Fruit fly (Drosophila melanogaster) whole organism, wandering third instar larva: Measurements from ENCODE around the gene CG31251.

Source experiments
- Abd-B ChIP-seq: fragments of >200 bp; optimal IDR thresholded peaks from 2 replicates; lab custom pipeline; 2017; ENCODE audit warnings: missing biosample characterization, missing genetic modification characterization
- CG32264 ChIP-seq: fragments of 200-800 bp; sonication (Bioruptor generic); optimal IDR thresholded peaks from 2 replicates; lab custom pipeline; 2016; ENCODE audit warnings: missing biosample characterization, missing genetic modification characterization
- CG9705 ChIP-seq: fragments of 200-800 bp; sonication (Bioruptor generic); optimal IDR thresholded peaks from 2 replicates; lab custom pipeline; 2018; ENCODE audit warnings: missing biosample characterization, mild to moderate bottlenecking, missing genetic modification characterization
- CrebA ChIP-seq: fragments of 200-800 bp; sonication (Bioruptor generic); optimal IDR thresholded peaks from 2 replicates; lab custom pipeline; 2016; ENCODE audit warnings: missing biosample characterization, mild to moderate bottlenecking, missing genetic modification characterization, borderline replicate concordance
- Dfd ChIP-seq: fragments of >200 bp; optimal IDR thresholded peaks from 2 replicates; lab custom pipeline; 2017; ENCODE audit warnings: missing biosample characterization, missing genetic modification characterization
- Dif ChIP-seq: fragments of 200-275, 200-300 bp; sonication (Bioruptor generic); optimal IDR thresholded peaks from 2 replicates; lab custom pipeline; 2018; ENCODE audit warnings: missing biosample characterization, missing genetic modification characterization; ENCODE audit not compliant: partially characterized antibody
- GATAd ChIP-seq: sonication (Bioruptor generic); optimal IDR thresholded peaks from 2 replicates; lab custom pipeline; 2016; ENCODE audit warnings: missing biosample characterization, missing genetic modification characterization
- HLH106 ChIP-seq: fragments of 200-800 bp; optimal IDR thresholded peaks from 3 replicates; lab custom pipeline; 2019; ENCODE audit warnings: missing biosample characterization, mild to moderate bottlenecking, missing genetic modification characterization, moderate library complexity
- Hnf4 ChIP-seq: fragments of 200-800 bp; sonication (Bioruptor generic); optimal IDR thresholded peaks from 2 replicates; lab custom pipeline; 2016; ENCODE audit warnings: missing biosample characterization, mild to moderate bottlenecking, missing genetic modification characterization
- Hr78 ChIP-seq: fragments of >200 bp; optimal IDR thresholded peaks from 2 replicates; lab custom pipeline; 2017; ENCODE audit warnings: missing biosample characterization, missing genetic modification characterization
- Hr83 ChIP-seq: fragments of 200-300 bp; sonication (Bioruptor generic); optimal IDR thresholded peaks from 2 replicates; lab custom pipeline; 2016; ENCODE audit warnings: missing biosample characterization, mild to moderate bottlenecking, missing genetic modification characterization, moderate library complexity; ENCODE audit not compliant: poor library complexity, severe bottlenecking
- Jra ChIP-seq: sonication (Bioruptor generic); optimal IDR thresholded peaks from 2 replicates; lab custom pipeline; 2016; ENCODE audit warnings: missing biosample characterization, missing genetic modification characterization
- Mio ChIP-seq: sonication (Bioruptor generic); optimal IDR thresholded peaks from 2 replicates; lab custom pipeline; 2016; ENCODE audit warnings: missing biosample characterization, missing genetic modification characterization
- Myc ChIP-seq: fragments of >200 bp; optimal IDR thresholded peaks from 2 replicates; lab custom pipeline; 2017
- N ChIP-seq: fragments of >200 bp; optimal IDR thresholded peaks from 2 replicates; lab custom pipeline; 2018; ENCODE audit warnings: missing biosample characterization, missing external identifiers, missing genetic modification characterization
- OdsH ChIP-seq: fragments of 200-800 bp; sonication (Bioruptor generic); optimal IDR thresholded peaks from 2 replicates; lab custom pipeline; 2016; ENCODE audit warnings: missing biosample characterization, mild to moderate bottlenecking, missing genetic modification characterization
- Rel ChIP-seq, 2 experiments: fragments of 200-800 bp; sonication (Bioruptor generic) in 1 of 2; optimal IDR thresholded peaks; 2 replicates in 1 of 2; 3 replicates in 1 of 2; lab custom pipeline; 2016 to 2019; ENCODE audit warnings: mild to moderate bottlenecking in 2 of 2, missing biosample characterization in 2 of 2, missing genetic modification characterization in 2 of 2, moderate library complexity in 1 of 2
- Sp1 ChIP-seq: fragments of 200-800 bp; sonication (Bioruptor generic); optimal IDR thresholded peaks from 3 replicates; lab custom pipeline; 2019; ENCODE audit warnings: missing biosample characterization, mild to moderate bottlenecking, missing genetic modification characterization, moderate library complexity
- Vsx2 ChIP-seq: fragments of 200-300, 225-300 bp; sonication (Bioruptor generic); optimal IDR thresholded peaks from 2 replicates; lab custom pipeline; 2018; ENCODE audit warnings: missing biosample characterization, missing genetic modification characterization; ENCODE audit not compliant: partially characterized antibody
- br ChIP-seq: fragments of 200-800 bp; sonication (Bioruptor generic); optimal IDR thresholded peaks from 2 replicates; lab custom pipeline; 2016; ENCODE audit warnings: missing biosample characterization, missing genetic modification characterization
- brk ChIP-seq: fragments of 200-800 bp; sonication (Bioruptor generic); optimal IDR thresholded peaks from 2 replicates; lab custom pipeline; 2016; ENCODE audit warnings: missing biosample characterization, mild to moderate bottlenecking, missing genetic modification characterization
- dl ChIP-seq, 2 experiments: fragments of 175-275, 200-275 bp in 1 of 2; fragments of 200-275 bp in 1 of 2; sonication (Bioruptor generic); optimal IDR thresholded peaks; lab custom pipeline; 2018; ENCODE audit warnings: mild to moderate bottlenecking in 2 of 2, missing biosample characterization in 2 of 2, missing genetic modification characterization in 2 of 2, moderate library complexity in 2 of 2; ENCODE audit not compliant: partially characterized antibody in 2 of 2, insufficient read depth in 1 of 2
- dmrt93B ChIP-seq: fragments of 200-800 bp; sonication (Bioruptor generic); optimal IDR thresholded peaks from 2 replicates; lab custom pipeline; 2018; ENCODE audit warnings: missing biosample characterization, mild to moderate bottlenecking, missing genetic modification characterization
- dsf ChIP-seq: sonication (Bioruptor generic); optimal IDR thresholded peaks from 2 replicates; lab custom pipeline; 2016; ENCODE audit warnings: missing biosample characterization, missing genetic modification characterization, borderline replicate concordance
- ey ChIP-seq: fragments of 200-800 bp; sonication (Bioruptor generic); optimal IDR thresholded peaks from 2 replicates; lab custom pipeline; 2016; ENCODE audit warnings: missing biosample characterization, missing genetic modification characterization
- foxo ChIP-seq, 2 experiments: fragments of 200-800 bp; sonication (Bioruptor generic); optimal IDR thresholded peaks; 2 replicates in 1 of 2; 3 replicates in 1 of 2; lab custom pipeline; 2016 to 2017; ENCODE audit warnings: missing biosample characterization in 2 of 2, missing genetic modification characterization in 2 of 2
- fru ChIP-seq: fragments of 200-800 bp; sonication (Bioruptor generic); optimal IDR thresholded peaks from 3 replicates; lab custom pipeline; 2016; ENCODE audit warnings: missing biosample characterization, mild to moderate bottlenecking, missing genetic modification characterization
- h ChIP-seq: fragments of 200-800 bp; sonication (Bioruptor generic); optimal IDR thresholded peaks from 3 replicates; lab custom pipeline; 2016; ENCODE audit warnings: missing biosample characterization, mild to moderate bottlenecking, missing genetic modification characterization
- jim ChIP-seq: fragments of 175-275, 200-325 bp; sonication (Bioruptor generic); optimal IDR thresholded peaks from 2 replicates; lab custom pipeline; 2016; ENCODE audit warnings: missing biosample characterization, mild to moderate bottlenecking, missing genetic modification characterization
- lola ChIP-seq: fragments of >200 bp; optimal IDR thresholded peaks from 2 replicates; lab custom pipeline; 2017; ENCODE audit warnings: missing biosample characterization, missing genetic modification characterization
- pan ChIP-seq: fragments of >200 bp; optimal IDR thresholded peaks from 2 replicates; lab custom pipeline; 2017
- psq ChIP-seq: fragments of 200-800 bp; sonication (Bioruptor generic); optimal IDR thresholded peaks from 3 replicates; lab custom pipeline; 2017; ENCODE audit warnings: missing biosample characterization, mild to moderate bottlenecking, missing genetic modification characterization, moderate library complexity
- rgr ChIP-seq: fragments of 200-800 bp; sonication (Bioruptor generic); optimal IDR thresholded peaks from 3 replicates; lab custom pipeline; 2016; ENCODE audit warnings: missing biosample characterization, mild to moderate bottlenecking, missing genetic modification characterization
- sage ChIP-seq: fragments of 200-800 bp; sonication (Bioruptor generic); optimal IDR thresholded peaks from 2 replicates; lab custom pipeline; 2016; ENCODE audit warnings: missing biosample characterization, mild to moderate bottlenecking, missing genetic modification characterization
- sv ChIP-seq: fragments of 200-800 bp; sonication (Bioruptor generic); optimal IDR thresholded peaks from 3 replicates; lab custom pipeline; 2016; ENCODE audit warnings: missing biosample characterization, missing genetic modification characterization
- tai ChIP-seq: sonication (Bioruptor generic); optimal IDR thresholded peaks from 2 replicates; lab custom pipeline; 2016; ENCODE audit warnings: missing biosample characterization, missing genetic modification characterization
- usp ChIP-seq: fragments of >200 bp; optimal IDR thresholded peaks from 2 replicates; lab custom pipeline; 2017; ENCODE audit warnings: missing biosample characterization, missing genetic modification characterization
- woc ChIP-seq: sonication (Bioruptor generic); optimal IDR thresholded peaks from 2 replicates; lab custom pipeline; 2016; ENCODE audit warnings: missing biosample characterization, mild to moderate bottlenecking, missing genetic modification characterization

CG31251 gene

dm6 chr3R:17703024-17703690, 18.4 kb upstream of the CG31251 start:
- TF ChIP-seq CG9705 (peak; percentile 54), rgr (GFP tag; lab: Kevin White, UChicago) (peak; percentile 90), tai (GFP tag; lab: Kevin White, UChicago) (peak; percentile 81), sv (GFP tag; lab: Kevin White, UChicago) (no peak), h (GFP tag; lab: Kevin White, UChicago) (peak; percentile 91), CrebA (GFP tag; lab: Kevin White, UChicago) (no peak), Mio (GFP tag; lab: Kevin White, UChicago) (peak; percentile 7), CG32264 (GFP tag; lab: Kevin White, UChicago) (peak; percentile 86), Sp1 (GFP tag; lab: Kevin White, UChicago) (peak; percentile 89), br (GFP tag; lab: Kevin White, UChicago) (peak; percentile 87), Dfd (GFP tag; lab: Kevin White, UChicago) (no peak), foxo (GFP tag; optimal IDR thresholded peaks at IDR 0.05; lab: Kevin White, UChicago) (peak in 1 of 2 experiments; percentile 91), brk (peak; percentile 43), usp (GFP tag; lab: Kevin White, UChicago) (no peak), sage (GFP tag; lab: Kevin White, UChicago) (peak; percentile 58), Hnf4 (GFP tag; lab: Kevin White, UChicago) (peak; percentile 60), OdsH (GFP tag; lab: Kevin White, UChicago) (peak; percentile 91), Jra (GFP tag; lab: Kevin White, UChicago) (peak; percentile 58), fru (peak; percentile 93), lola (no peak), HLH106 (tag; lab: Kevin White, UChicago) (peak; percentile 82), woc (peak; percentile 76), psq (GFP tag; lab: Kevin White, UChicago) (peak; percentile 73), ey (GFP tag; lab: Kevin White, UChicago) (peak; percentile 94), dmrt93B (GFP tag; lab: Kevin White, UChicago) (peak; percentile 90), GATAd (no peak)

dm6 chr3R:17701971-17702845, 17.5 kb upstream of the CG31251 start:
- TF ChIP-seq foxo (GFP tag; optimal IDR thresholded peaks at IDR 0.05; lab: Kevin White, UChicago) (peak in 1 of 2 experiments; percentile 75), pan (lab: Kevin White, UChicago) (no peak), Myc (lab: Kevin White, UChicago) (no peak), Vsx2 (GFP tag; lab: Kevin White, UChicago) (no peak), br (GFP tag; lab: Kevin White, UChicago) (peak; percentile 41), dmrt93B (GFP tag; lab: Kevin White, UChicago) (peak; percentile 5), Sp1 (GFP tag; lab: Kevin White, UChicago) (peak; percentile 35), woc (peak; percentile 44), Jra (GFP tag; lab: Kevin White, UChicago) (no peak), dsf (GFP tag; lab: Kevin White, UChicago) (no peak), psq (GFP tag; lab: Kevin White, UChicago) (peak; percentile 46), usp (GFP tag; lab: Kevin White, UChicago) (no peak), ey (GFP tag; lab: Kevin White, UChicago) (peak; percentile 69), Dfd (GFP tag; lab: Kevin White, UChicago) (no peak), CG32264 (GFP tag; lab: Kevin White, UChicago) (no peak), lola (no peak), jim (GFP tag; lab: Kevin White, UChicago) (no peak), sv (GFP tag; lab: Kevin White, UChicago) (no peak), Dif (GFP tag; lab: Kevin White, UChicago) (no peak), Hnf4 (GFP tag; lab: Kevin White, UChicago) (no peak), N (GFP tag; lab: Kevin White, UChicago) (no peak), CG9705 (no peak), Hr78 (GFP tag; lab: Kevin White, UChicago) (no peak), Abd-B (GFP tag; lab: Kevin White, UChicago) (no peak), dl (GFP tag; optimal IDR thresholded peaks at IDR 0.05; lab: Kevin White, UChicago; ENCODE audit: insufficient read depth in 1 of 2, partially characterized antibody in 2 of 2) (no peak), Rel (GFP tag; optimal IDR thresholded peaks at IDR 0.05; lab: Kevin White, UChicago) (no peak), Rel (tag; optimal IDR thresholded peaks at IDR 0.05; lab: Kevin White, UChicago) (peak; percentile 60), CrebA (GFP tag; lab: Kevin White, UChicago) (peak; percentile 21), HLH106 (tag; lab: Kevin White, UChicago) (peak; percentile 52), brk (no peak), OdsH (GFP tag; lab: Kevin White, UChicago) (peak; percentile 56), h (GFP tag; lab: Kevin White, UChicago) (peak; percentile 54), rgr (GFP tag; lab: Kevin White, UChicago) (peak; percentile 35), tai (GFP tag; lab: Kevin White, UChicago) (no peak), Hr83 (GFP tag; lab: Kevin White, UChicago) (no peak), sage (GFP tag; lab: Kevin White, UChicago) (no peak), fru (peak; percentile 66), Mio (GFP tag; lab: Kevin White, UChicago) (no peak), GATAd (no peak)
